Worm (Caenorhabditis elegans) whole organism, young adult: ENCODE results near the gene C29E4.13.

ENCODE experiments used
- B0035.1 ChIP-seq: sonication (generic microtip); optimal IDR thresholded peaks from 2 replicates; lab custom pipeline; 2016; ENCODE audit warnings: missing genetic modification characterization, mild to moderate bottlenecking, missing compliant biosample characterization, missing genotype, missing genetic modification reagents
- C06A6.2 ChIP-seq: fragments of 200-800 bp; sonication (Bioruptor generic); conservative IDR thresholded peaks from 2 replicates; pipeline ENCODE4 v1.3.6; 2022; ENCODE audit warnings: missing genetic modification characterization, missing compliant biosample characterization
- F39B2.1 ChIP-seq: fragments of 200-800 bp; sonication (Bioruptor generic); IDR thresholded peaks from 2 replicates; pipeline ENCODE4 v1.3.6; 2022; ENCODE audit warnings: missing genetic modification reagents, missing genetic modification characterization, missing compliant biosample characterization
- F55B11.4 ChIP-seq: sonication (generic microtip); optimal IDR thresholded peaks from 2 replicates; lab custom pipeline; 2016; ENCODE audit warnings: missing compliant biosample characterization, missing genetic modification characterization, borderline replicate concordance; ENCODE audit not compliant: insufficient read depth
- F57A8.1 ChIP-seq: fragments of 200-800 bp; sonication (Bioruptor generic); optimal IDR thresholded peaks from 2 replicates; lab custom pipeline; 2018; ENCODE audit warnings: mild to moderate bottlenecking, missing genetic modification characterization, moderate library complexity, missing compliant biosample characterization
- F57C9.4 ChIP-seq: sonication (generic microtip); optimal IDR thresholded peaks from 2 replicates; lab custom pipeline; 2017; ENCODE audit warnings: mild to moderate bottlenecking, missing genetic modification characterization, missing compliant biosample characterization
- K11D2.4 ChIP-seq: fragments of 200-800 bp; sonication (Bioruptor generic); IDR thresholded peaks from 2 replicates; pipeline ENCODE4 v1.3.6; 2022; ENCODE audit warnings: missing genetic modification reagents, missing genetic modification characterization, missing compliant biosample characterization
- K12H6.12 ChIP-seq: fragments of 200-800 bp; sonication (Bioruptor generic); optimal IDR thresholded peaks from 2 replicates; lab custom pipeline; 2018; ENCODE audit warnings: mild to moderate bottlenecking, missing genetic modification characterization, missing compliant biosample characterization
- Y53F4B.3 ChIP-seq: fragments of 200-800 bp; sonication (Bioruptor generic); IDR thresholded peaks from 2 replicates; pipeline ENCODE4 v1.3.6; 2022; ENCODE audit warnings: missing genetic modification reagents, missing genetic modification characterization, missing compliant biosample characterization
- Y56A3A.18 ChIP-seq: fragments of 200-800 bp; sonication (Bioruptor generic); IDR thresholded peaks from 2 replicates; pipeline ENCODE4 v1.3.6; 2022; ENCODE audit warnings: missing genetic modification reagents, missing genetic modification characterization, missing compliant biosample characterization
- ZK185.1 ChIP-seq: sonication (generic microtip); optimal IDR thresholded peaks from 2 replicates; lab custom pipeline; 2016; ENCODE audit warnings: mild to moderate bottlenecking, missing genetic modification characterization, missing compliant biosample characterization; ENCODE audit not compliant: poor library complexity, severe bottlenecking
- akir-1 ChIP-seq: fragments of 200-800 bp; sonication (Bioruptor generic); optimal IDR thresholded peaks from 2 replicates; lab custom pipeline; 2018; ENCODE audit warnings: mild to moderate bottlenecking, missing genetic modification characterization, moderate library complexity, missing compliant biosample characterization
- ama-1 ChIP-seq, 3 experiments: fragments of 150-350 bp in 1 of 3; sonication (generic microtip) in 2 of 3; optimal IDR thresholded peaks; 2 replicates each; lab custom pipeline; 2014 to 2018; ENCODE audit warnings: missing biosample characterization in 2 of 3, missing genetic modification characterization in 2 of 3, missing genetic modification reagents in 2 of 3
- aptf-2 ChIP-seq: fragments of 200-800 bp; sonication (Bioruptor generic); conservative IDR thresholded peaks from 2 replicates; pipeline ENCODE4 v1.3.6; 2022; ENCODE audit warnings: missing genetic modification reagents, missing genetic modification characterization, missing compliant biosample characterization
- atf-7 ChIP-seq: sonication (generic microtip); optimal IDR thresholded peaks from 2 replicates; lab custom pipeline; 2017; ENCODE audit warnings: mild to moderate bottlenecking, missing genetic modification characterization, missing compliant biosample characterization
- ceh-27 ChIP-seq: fragments of 200-800 bp; sonication (Bioruptor generic); optimal IDR thresholded peaks from 2 replicates; lab custom pipeline; 2018; ENCODE audit warnings: mild to moderate bottlenecking, missing genetic modification characterization, moderate library complexity, missing compliant biosample characterization
- ceh-58 ChIP-seq: fragments of 200-800 bp; sonication (Bioruptor generic); IDR thresholded peaks from 2 replicates; pipeline ENCODE4 v1.3.6; 2022; ENCODE audit warnings: missing genetic modification characterization, missing compliant biosample characterization
- ceh-91 ChIP-seq: fragments of 200-800 bp; sonication (Bioruptor generic); IDR thresholded peaks from 2 replicates; pipeline ENCODE4 v1.3.6; 2022; ENCODE audit warnings: missing genetic modification reagents, missing genetic modification characterization, missing compliant biosample characterization
- chd-7 ChIP-seq: sonication (generic microtip); optimal IDR thresholded peaks from 2 replicates; lab custom pipeline; 2016; ENCODE audit warnings: mild to moderate bottlenecking, missing genetic modification characterization, moderate library complexity, missing compliant biosample characterization
- dpff-1 ChIP-seq: sonication (generic microtip); optimal IDR thresholded peaks from 2 replicates; lab custom pipeline; 2017; ENCODE audit warnings: mild to moderate bottlenecking, missing genetic modification characterization, missing compliant biosample characterization
- egrh-3 ChIP-seq: fragments of 200-800 bp; sonication (Bioruptor generic); IDR thresholded peaks from 2 replicates; pipeline ENCODE4 v1.3.6; 2022; ENCODE audit warnings: missing genetic modification reagents, missing genetic modification characterization, missing compliant biosample characterization
- fkh-3 ChIP-seq: sonication (generic microtip); optimal IDR thresholded peaks from 2 replicates; lab custom pipeline; 2016; ENCODE audit warnings: mild to moderate bottlenecking, missing genetic modification characterization, missing compliant biosample characterization
- gei-17 ChIP-seq: fragments of 200-800 bp; sonication (Bioruptor generic); optimal IDR thresholded peaks from 2 replicates; lab custom pipeline; 2018; ENCODE audit warnings: mild to moderate bottlenecking, missing genetic modification characterization, missing compliant biosample characterization
- hmg-1.2 ChIP-seq: fragments of 200-800 bp; sonication (Bioruptor generic); IDR thresholded peaks from 2 replicates; pipeline ENCODE4 v1.3.6; 2022; ENCODE audit warnings: missing genetic modification reagents, missing genetic modification characterization, missing compliant biosample characterization
- hrde-1 ChIP-seq: sonication (generic microtip); optimal IDR thresholded peaks from 2 replicates; lab custom pipeline; 2016; ENCODE audit warnings: missing genetic modification characterization, mild to moderate bottlenecking, missing compliant biosample characterization, moderate library complexity, missing genotype, missing genetic modification reagents, borderline replicate concordance
- let-526 ChIP-seq: fragments of 200-800 bp; sonication (Bioruptor generic); IDR thresholded peaks from 2 replicates; pipeline ENCODE4 v1.3.6; 2022; ENCODE audit warnings: missing genetic modification reagents, missing genetic modification characterization, missing compliant biosample characterization
- let-607 ChIP-seq, 2 experiments: fragments of 200-800 bp in 1 of 2; sonication (Bioruptor generic) in 1 of 2; sonication (generic microtip) in 1 of 2; optimal IDR thresholded peaks; 2 replicates each; lab custom pipeline; 2016 to 2018; ENCODE audit warnings: mild to moderate bottlenecking in 2 of 2, missing compliant biosample characterization in 2 of 2, missing genetic modification characterization in 2 of 2, moderate library complexity in 2 of 2, missing genotype in 1 of 2
- madf-6 ChIP-seq: fragments of 200-800 bp; sonication (Bioruptor generic); IDR thresholded peaks from 2 replicates; pipeline ENCODE4 v1.3.6; 2022; ENCODE audit warnings: missing genetic modification reagents, missing genetic modification characterization, missing compliant biosample characterization
- madf-8 ChIP-seq: fragments of 200-800 bp; sonication (Bioruptor generic); conservative IDR thresholded peaks from 2 replicates; pipeline ENCODE4 v1.3.6; 2022; ENCODE audit warnings: missing genetic modification reagents, missing genetic modification characterization, missing compliant biosample characterization
- mcd-1 ChIP-seq: fragments of 200-800 bp; sonication (Bioruptor generic); IDR thresholded peaks from 2 replicates; pipeline ENCODE4 v1.3.6; 2022; ENCODE audit warnings: missing genetic modification reagents, missing genetic modification characterization, missing compliant biosample characterization
- mxl-1 ChIP-seq: sonication (generic microtip); optimal IDR thresholded peaks from 2 replicates; lab custom pipeline; 2016; ENCODE audit warnings: missing genetic modification characterization, missing compliant biosample characterization
- nfya-1 ChIP-seq: sonication (generic microtip); optimal IDR thresholded peaks from 2 replicates; lab custom pipeline; 2017; ENCODE audit warnings: antibody characterized with exemption, missing compliant biosample characterization, missing genetic modification characterization, borderline replicate concordance; ENCODE audit not compliant: insufficient read depth
- nfyb-1 ChIP-seq: fragments of 200-800 bp; sonication (Bioruptor generic); IDR thresholded peaks from 2 replicates; pipeline ENCODE4 v1.3.6; 2022; ENCODE audit warnings: missing genetic modification reagents, missing genetic modification characterization, missing compliant biosample characterization
- nhr-120 ChIP-seq: fragments of 200-800 bp; sonication (Bioruptor generic); IDR thresholded peaks from 2 replicates; pipeline ENCODE4 v1.3.6; 2022; ENCODE audit warnings: missing genetic modification characterization, missing compliant biosample characterization
- nhr-80 ChIP-seq: sonication (generic microtip); optimal IDR thresholded peaks from 2 replicates; lab custom pipeline; 2016; ENCODE audit warnings: missing genetic modification characterization, missing compliant biosample characterization
- nhr-90 ChIP-seq: sonication (generic microtip); optimal IDR thresholded peaks from 2 replicates; lab custom pipeline; 2016; ENCODE audit warnings: missing genotype, mild to moderate bottlenecking, missing genetic modification characterization, missing compliant biosample characterization
- pbrm-1 ChIP-seq: fragments of 200-800 bp; sonication (Bioruptor generic); IDR thresholded peaks from 2 replicates; pipeline ENCODE4 v1.3.6; 2022; ENCODE audit warnings: missing genetic modification reagents, missing genetic modification characterization, missing compliant biosample characterization
- rpc-1 ChIP-seq, 2 experiments: fragments of 150-350 bp in 1 of 2; sonication (generic microtip) in 1 of 2; optimal IDR thresholded peaks; 2 replicates each; lab custom pipeline; 2014 to 2018; ENCODE audit warnings: missing biosample characterization in 1 of 2, missing genetic modification characterization in 1 of 2, missing genetic modification reagents in 1 of 2, missing genotype in 1 of 2
- somi-1 ChIP-seq: fragments of 200-800 bp; sonication (Bioruptor generic); optimal IDR thresholded peaks from 2 replicates; lab custom pipeline; 2018; ENCODE audit warnings: mild to moderate bottlenecking, missing genetic modification characterization, missing compliant biosample characterization
- tbp1 ChIP-seq: fragments of 200-800 bp; sonication (Bioruptor generic); optimal IDR thresholded peaks from 2 replicates; lab custom pipeline; 2018; ENCODE audit warnings: mild to moderate bottlenecking, missing genetic modification characterization, missing compliant biosample characterization
- unc-62 ChIP-seq: fragments of 150-350 bp; optimal IDR thresholded peaks from 2 replicates; lab custom pipeline; 2014; ENCODE audit warnings: missing biosample characterization, missing genetic modification reagents, missing genetic modification characterization
- zfh-2 ChIP-seq: fragments of 200-800 bp; sonication (Bioruptor generic); conservative IDR thresholded peaks from 2 replicates; pipeline ENCODE4 v1.3.6; 2022; ENCODE audit warnings: missing genetic modification reagents, missing genetic modification characterization, missing compliant biosample characterization
- ztf-18 ChIP-seq: sonication (generic microtip); optimal IDR thresholded peaks from 2 replicates; lab custom pipeline; 2016; ENCODE audit warnings: missing genotype, mild to moderate bottlenecking, missing genetic modification characterization, missing compliant biosample characterization
- ztf-25 ChIP-seq: fragments of 200-800 bp; sonication (Bioruptor generic); IDR thresholded peaks from 2 replicates; pipeline ENCODE4 v1.3.6; 2022; ENCODE audit warnings: missing genetic modification reagents, missing genetic modification characterization, missing compliant biosample characterization
- ztf-28 ChIP-seq: fragments of 200-800 bp; sonication (Bioruptor generic); IDR thresholded peaks from 2 replicates; pipeline ENCODE4 v1.3.6; 2022; ENCODE audit warnings: missing genetic modification reagents, missing genetic modification characterization, missing compliant biosample characterization

C29E4.13 gene

DNA sequence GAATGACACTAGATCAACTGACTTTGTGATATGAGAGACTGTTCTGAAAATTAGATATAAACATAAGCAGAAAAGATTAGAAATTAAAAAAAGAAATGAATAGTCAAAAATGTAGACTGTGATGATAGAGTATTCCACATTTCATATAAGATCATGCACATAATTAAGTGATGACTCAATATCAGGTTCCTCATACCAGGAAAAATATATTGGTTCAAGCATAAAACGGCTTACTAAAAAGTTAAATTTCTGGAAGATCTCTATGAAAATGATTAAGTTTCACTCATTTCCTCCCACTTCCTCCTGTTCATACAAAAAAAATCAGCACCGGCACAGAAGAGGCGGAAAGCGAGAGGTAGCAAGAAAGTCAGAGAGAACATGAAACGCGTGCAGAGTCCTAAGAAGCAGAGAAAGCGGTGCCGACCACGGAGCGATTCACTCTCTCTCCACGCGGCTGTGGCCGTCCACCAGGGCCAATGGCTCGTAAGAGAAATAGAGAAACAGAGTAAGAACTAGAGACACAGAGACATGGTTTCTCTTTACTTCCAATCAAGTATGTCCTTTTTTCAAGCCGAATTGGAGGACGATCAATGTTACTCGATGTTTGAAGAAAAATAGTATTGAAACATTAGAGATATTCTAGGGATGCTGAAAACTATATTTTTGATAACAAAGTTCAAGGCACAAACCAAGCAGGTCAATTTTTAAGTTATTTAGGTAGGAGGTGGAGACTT, 36.8 kb downstream of the C29E4.13 start, which contains the start of the genes ZK688.5 and fahd-1 (continued):
- peak; percentile 44 for TF ChIP-seq ceh-27 (GFP tag; lab: Kevin White, UChicago)
- TF ChIP-seq somi-1 (GFP tag; lab: Kevin White, UChicago): peak; percentile 43
- TF ChIP-seq akir-1 (GFP tag; lab: Kevin White, UChicago): no peak
- TF ChIP-seq hrde-1 (tag; lab: Kevin White, UChicago): no peak
- TF ChIP-seq tbp1 (GFP tag; lab: Kevin White, UChicago): peak; percentile 45
- peak; percentile 50; the same call in 1 of the 2 replicates for TF ChIP-seq let-526 (GFP tag; lab: Robert Waterston, UW)
- no peak for TF ChIP-seq gei-17 (GFP tag; lab: Kevin White, UChicago)
- TF ChIP-seq mxl-1 (tag; lab: Kevin White, UChicago): no peak
- TF ChIP-seq madf-6 (GFP tag; lab: Robert Waterston, UW): peak; percentile 27; the same call in 1 of the 2 replicates
- peak; percentile 27 to 51 for TF ChIP-seq let-607 (tag; optimal IDR thresholded peaks at IDR 0.05; lab: Kevin White, UChicago)
- TF ChIP-seq K12H6.12 (tag; lab: Kevin White, UChicago): peak; percentile 34
- no peak for TF ChIP-seq F39B2.1
- peak; percentile 66; the same call in 1 of the 2 replicates for TF ChIP-seq nfyb-1 (GFP tag; lab: Robert Waterston, UW)
- TF ChIP-seq ztf-25: no peak
- TF ChIP-seq mcd-1 (GFP tag; lab: Robert Waterston, UW): no peak; the same call in 1 of the 2 replicates
- TF ChIP-seq unc-62 (GFP tag; lab: Kevin White, UChicago): peak; percentile 23
- TF ChIP-seq F57C9.4 (tag; lab: Kevin White, UChicago): no peak
- TF ChIP-seq ztf-18 (tag; lab: Kevin White, UChicago): no peak
- TF ChIP-seq ceh-91 (GFP tag; lab: Robert Waterston, UW): no peak
- TF ChIP-seq zfh-2 (GFP tag; lab: Robert Waterston, UW): no peak
- TF ChIP-seq C06A6.2 (GFP tag; lab: Robert Waterston, UW): 0 out of 2 replicates have a peak, but pooled peaks have one; percentile 35
- peak; percentile 87; the same call in 1 of the 2 replicates for TF ChIP-seq hmg-1.2 (GFP tag; lab: Robert Waterston, UW)
- TF ChIP-seq K11D2.4 (GFP tag; lab: Robert Waterston, UW): 0 out of 2 replicates have a peak, but pooled peaks have one; percentile 10
- no peak for TF ChIP-seq madf-8
- TF ChIP-seq ama-1 (optimal IDR thresholded peaks at IDR 0.05; lab: Kevin White, UChicago): no peak
- TF ChIP-seq ama-1 (GFP tag; optimal IDR thresholded peaks at IDR 0.05; lab: Kevin White, UChicago): no peak
- TF ChIP-seq chd-7 (tag; lab: Kevin White, UChicago): peak; percentile 29
- peak; percentile 91 for TF ChIP-seq nhr-80
- TF ChIP-seq atf-7 (tag; lab: Kevin White, UChicago): no peak
- TF ChIP-seq dpff-1 (tag; lab: Kevin White, UChicago): no peak
- peak; percentile 24; the same call in 1 of the 2 replicates for TF ChIP-seq egrh-3
- no peak for TF ChIP-seq fkh-3
- TF ChIP-seq aptf-2: no peak
- TF ChIP-seq pbrm-1 (GFP tag; lab: Robert Waterston, UW): 0 out of 2 replicates have a peak, but pooled peaks have one; percentile 26
- no peak for TF ChIP-seq Y56A3A.18

- TF ChIP-seq rpc-1 (optimal IDR thresholded peaks at IDR 0.05; lab: Kevin White, UChicago): no peak
- no peak for TF ChIP-seq rpc-1 (tag; optimal IDR thresholded peaks at IDR 0.05; lab: Kevin White, UChicago)
- no peak for TF ChIP-seq nhr-90 (tag; lab: Kevin White, UChicago)
- TF ChIP-seq nfya-1 (tag; lab: Kevin White, UChicago): no peak
- TF ChIP-seq ZK185.1 (tag; lab: Kevin White, UChicago): no peak
- TF ChIP-seq ceh-58 (GFP tag; lab: Robert Waterston, UW): no peak
- TF ChIP-seq nhr-120 (GFP tag; lab: Robert Waterston, UW): no peak
- no peak for TF ChIP-seq let-526 (GFP tag; lab: Robert Waterston, UW)
- TF ChIP-seq Y53F4B.3 (GFP tag; lab: Robert Waterston, UW): no peak
- no peak for TF ChIP-seq F57C9.4 (tag; lab: Kevin White, UChicago)
- TF ChIP-seq ztf-28 (GFP tag; lab: Robert Waterston, UW): no peak
- TF ChIP-seq F57A8.1 (GFP tag; lab: Kevin White, UChicago): no peak
- no peak for TF ChIP-seq B0035.1 (tag; lab: Kevin White, UChicago)
- no peak for TF ChIP-seq F55B11.4
- TF ChIP-seq, all 124 proteins: peak for 0
Observed at ce11 chrIII:7889036-7889435, 39.5 kb downstream of the C29E4.13 start.
